Fruit fly (Drosophila melanogaster) whole organism, pupa: ENCODE results near the gene Prosalpha6.
A peak's percentile ranks its signal among the peaks of the same experiment; 100 is the strongest.

ENCODE experiments used
- CG10348 ChIP-seq: fragments of 200-800 bp; sonication (Bioruptor generic); IDR thresholded peaks from 2 replicates; pipeline ENCODE4 v1.3.6; 2022; ENCODE audit warnings: missing biosample characterization, missing genetic modification characterization
- CG12605 ChIP-seq: fragments of 200-800 bp; sonication (Bioruptor generic); IDR thresholded peaks from 2 replicates; pipeline ENCODE4 v1.3.6; 2022; ENCODE audit warnings: missing biosample characterization, missing genetic modification characterization
- CG13204 ChIP-seq: fragments of 200-800 bp; sonication (Bioruptor generic); optimal IDR thresholded peaks from 2 replicates; lab custom pipeline; 2018; ENCODE audit warnings: missing biosample characterization, mild to moderate bottlenecking, missing genetic modification characterization, moderate library complexity
- CG14655 ChIP-seq: fragments of 200-800 bp; sonication (Bioruptor generic); optimal IDR thresholded peaks from 3 replicates; lab custom pipeline; 2017; ENCODE audit warnings: mild to moderate bottlenecking, missing biosample characterization, missing genetic modification reagents, missing genetic modification characterization
- CG15710 ChIP-seq: fragments of 200-800 bp; sonication (Bioruptor generic); optimal IDR thresholded peaks from 2 replicates; lab custom pipeline; 2018; ENCODE audit warnings: missing biosample characterization, mild to moderate bottlenecking, missing genetic modification characterization, moderate library complexity
- CG17806 ChIP-seq: fragments of 200-800 bp; sonication (Bioruptor generic); optimal IDR thresholded peaks from 2 replicates; lab custom pipeline; 2018; ENCODE audit warnings: missing biosample characterization, mild to moderate bottlenecking, missing genetic modification characterization, moderate library complexity
- CG32121 ChIP-seq: fragments of 200-800 bp; sonication (Bioruptor generic); IDR thresholded peaks from 2 replicates; pipeline ENCODE4 v1.3.6; 2022; ENCODE audit warnings: missing biosample characterization, missing genetic modification characterization
- CG34367 ChIP-seq: fragments of 200-800 bp; sonication (Bioruptor generic); optimal IDR thresholded peaks from 2 replicates; lab custom pipeline; 2018; ENCODE audit warnings: missing biosample characterization, mild to moderate bottlenecking, missing genetic modification characterization
- CG4496 ChIP-seq: fragments of 200-800 bp; sonication (Bioruptor generic); IDR thresholded peaks from 3 replicates; pipeline ENCODE4 v1.3.6; 2022; ENCODE audit warnings: missing biosample characterization, missing genetic modification characterization
- CG8159 ChIP-seq: fragments of 200-800 bp; sonication (Bioruptor generic); optimal IDR thresholded peaks from 3 replicates; lab custom pipeline; 2018; ENCODE audit warnings: missing biosample characterization, mild to moderate bottlenecking, missing genetic modification characterization, moderate library complexity
- CG8301 ChIP-seq: fragments of 200-800 bp; sonication (Bioruptor generic); optimal IDR thresholded peaks from 2 replicates; lab custom pipeline; 2018; ENCODE audit warnings: missing biosample characterization, mild to moderate bottlenecking, missing genetic modification characterization
- CG9948 ChIP-seq: fragments of 200-800 bp; sonication (Bioruptor generic); optimal IDR thresholded peaks from 2 replicates; lab custom pipeline; 2018; ENCODE audit warnings: missing biosample characterization, mild to moderate bottlenecking, missing genetic modification characterization, moderate library complexity
- D1 ChIP-seq: fragments of 200-800 bp; sonication (Bioruptor generic); optimal IDR thresholded peaks from 2 replicates; lab custom pipeline; 2018; ENCODE audit warnings: missing biosample characterization, mild to moderate bottlenecking, missing genetic modification characterization, moderate library complexity
- EcR ChIP-seq: fragments of 200-800 bp; sonication (Bioruptor generic); optimal IDR thresholded peaks from 3 replicates; lab custom pipeline; 2019; ENCODE audit warnings: missing biosample characterization, missing genetic modification characterization, mild to moderate bottlenecking, moderate library complexity, missing genetic modification reagents
- Ets98B ChIP-seq: fragments of 200-800 bp; sonication (Bioruptor generic); IDR thresholded peaks from 2 replicates; pipeline ENCODE4 v1.3.6; 2022; ENCODE audit warnings: missing biosample characterization, missing genetic modification characterization
- Pif1A ChIP-seq: fragments of 200-800 bp; sonication (Bioruptor generic); optimal IDR thresholded peaks from 3 replicates; lab custom pipeline; 2016; ENCODE audit warnings: missing biosample characterization, missing genetic modification characterization
- Pif1B ChIP-seq: fragments of 200-800 bp; sonication (Bioruptor generic); optimal IDR thresholded peaks from 3 replicates; lab custom pipeline; 2016; ENCODE audit warnings: missing biosample characterization, missing genetic modification characterization
- Snoo ChIP-seq: fragments of 200-800 bp; sonication (Bioruptor generic); optimal IDR thresholded peaks from 3 replicates; lab custom pipeline; 2017; ENCODE audit warnings: missing biosample characterization, mild to moderate bottlenecking, missing genetic modification characterization, inconsistent platforms
- fd96Ca ChIP-seq: fragments of 200-800 bp; sonication (Bioruptor generic); IDR thresholded peaks from 3 replicates; pipeline ENCODE4 v1.3.6; 2022; ENCODE audit warnings: missing biosample characterization, missing genetic modification characterization
- gl ChIP-seq: fragments of 200-800 bp; sonication (Bioruptor generic); optimal IDR thresholded peaks from 2 replicates; lab custom pipeline; 2018; ENCODE audit warnings: missing biosample characterization, mild to moderate bottlenecking, missing genetic modification characterization
- rn ChIP-seq: fragments of 200-800 bp; sonication (Bioruptor generic); IDR thresholded peaks from 2 replicates; pipeline ENCODE4 v1.3.6; 2022; ENCODE audit warnings: missing biosample characterization, missing genetic modification characterization

Prosalpha6 gene

DNA sequence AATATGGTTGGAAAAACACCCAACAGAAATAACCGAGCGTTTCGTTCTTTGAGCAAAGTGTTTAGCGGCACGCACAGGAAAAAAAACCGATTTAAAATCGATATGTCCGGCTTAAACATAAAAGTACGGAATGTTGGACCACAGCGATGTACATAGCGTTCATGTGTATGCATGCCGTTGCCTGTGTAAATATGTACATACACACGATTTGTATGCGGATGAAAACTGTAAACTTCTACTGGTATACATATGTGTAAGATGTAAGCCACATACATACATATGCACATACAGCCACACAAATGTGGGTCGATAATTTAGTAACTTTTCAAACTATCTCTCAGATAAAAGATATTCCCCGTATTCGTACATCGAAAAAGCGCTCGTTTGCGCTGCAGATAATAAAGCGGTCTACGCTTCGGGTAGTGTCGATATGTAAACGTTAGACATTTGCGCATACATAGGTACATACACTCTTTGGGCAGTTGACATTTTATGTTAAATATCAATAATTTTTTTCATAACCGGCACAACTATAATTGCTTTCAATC, 28.6 kb downstream of the Prosalpha6 start:
- TF ChIP-seq CG32121 (no peak), CG15710 (tag; lab: Kevin White, UChicago) (no peak), EcR (no peak), CG17806 (tag; lab: Kevin White, UChicago) (no peak)

DNA sequence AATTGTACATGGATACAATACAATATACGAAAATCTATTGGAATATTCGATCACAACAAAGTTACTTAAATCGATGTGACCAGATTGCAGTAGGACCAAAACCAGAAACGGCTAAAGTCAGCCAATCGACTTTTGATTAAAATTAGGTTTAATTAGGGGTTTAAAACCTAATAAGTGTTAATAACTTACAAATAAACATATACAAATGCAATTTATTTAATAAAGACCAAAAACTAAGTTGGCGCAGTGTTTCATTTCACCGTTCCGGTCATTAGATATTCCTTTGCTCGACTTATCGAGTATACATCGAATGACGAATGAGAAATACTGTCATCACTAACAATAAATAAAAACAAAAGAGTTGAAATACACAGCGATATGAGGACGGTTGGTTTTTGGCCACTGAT, 29.3 kb downstream of the Prosalpha6 start, which contains the start of the genes bsk and CG31717:
Gene bsk, minus strand, starts transcription at position 61 of the 407 bp plus-strand sequence.
Gene CG31717, plus strand, starts transcription at position 297 of the 407 bp plus-strand sequence.
- TF ChIP-seq CG15710 (tag; lab: Kevin White, UChicago) = no peak
- no peak for TF ChIP-seq CG12605
- no peak for TF ChIP-seq CG32121
- TF ChIP-seq CG9948 (tag; lab: Kevin White, UChicago) = no peak
- TF ChIP-seq CG8159 = no peak
- peak; percentile 43 for TF ChIP-seq EcR

DNA sequence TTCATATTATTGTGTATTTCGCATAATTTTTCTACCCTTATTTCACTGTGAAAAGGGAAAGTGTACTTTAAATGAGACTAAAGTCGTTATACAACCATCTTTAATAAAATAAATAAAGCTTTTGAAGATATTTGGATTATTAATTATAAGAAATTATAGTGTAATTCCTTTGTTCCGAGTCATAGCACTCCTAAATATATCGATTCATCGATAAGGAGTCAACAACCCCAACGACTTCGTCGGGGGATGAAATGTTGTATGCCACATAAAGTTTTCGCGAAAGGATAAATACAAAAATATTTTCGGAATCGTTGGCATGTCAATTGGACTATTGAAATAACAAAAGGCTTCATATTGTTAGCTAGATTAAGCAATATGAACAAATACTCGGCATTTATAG, 30.4 kb downstream of the Prosalpha6 start, which contains the start of gene Ror:
Gene Ror, plus strand, starts transcription at position 252 of the 400 bp plus-strand sequence.
- no peak for TF ChIP-seq CG32121
- TF ChIP-seq EcR = peak; percentile 69
- no peak for TF ChIP-seq CG12605
- TF ChIP-seq rn (GFP tag; lab: Robert Waterston, UW) = no peak
- no peak for TF ChIP-seq CG10348 (GFP tag; lab: Robert Waterston, UW)
- no peak for TF ChIP-seq Pif1A (GFP tag; lab: Kevin White, UChicago)
- TF ChIP-seq CG14655 (GFP tag; lab: Kevin White, UChicago) = no peak

DNA sequence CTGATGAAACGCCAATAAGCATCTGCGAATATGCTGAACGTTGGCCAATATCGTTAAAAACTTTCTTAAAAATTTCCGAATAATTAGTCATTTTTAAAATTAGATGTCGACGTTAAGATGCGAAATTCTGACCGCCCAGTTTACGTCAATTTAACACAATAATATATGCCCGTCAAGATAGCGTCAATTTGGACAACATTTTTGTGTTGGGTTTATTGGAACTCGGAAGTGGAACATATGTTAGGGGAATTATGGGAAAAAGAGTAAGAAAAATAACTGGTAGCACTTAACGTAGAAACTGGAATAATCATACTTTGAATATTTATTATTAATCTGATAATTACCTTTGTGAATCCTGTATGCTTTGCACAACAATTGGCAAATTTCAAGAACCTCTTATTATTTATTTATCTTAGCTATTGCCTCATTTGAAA, 34.6 kb downstream of the Prosalpha6 start, which contains the start of gene CG5676:
Gene CG5676, minus strand, starts transcription at position 167 of the 434 bp plus-strand sequence.
- TF ChIP-seq Ets98B (GFP tag; lab: Robert Waterston, UW) (no peak), CG32121 (no peak), Pif1A (GFP tag; lab: Kevin White, UChicago) (no peak), D1 (tag; lab: Kevin White, UChicago) (peak; percentile 67), CG17806 (tag; lab: Kevin White, UChicago) (no peak)

DNA sequence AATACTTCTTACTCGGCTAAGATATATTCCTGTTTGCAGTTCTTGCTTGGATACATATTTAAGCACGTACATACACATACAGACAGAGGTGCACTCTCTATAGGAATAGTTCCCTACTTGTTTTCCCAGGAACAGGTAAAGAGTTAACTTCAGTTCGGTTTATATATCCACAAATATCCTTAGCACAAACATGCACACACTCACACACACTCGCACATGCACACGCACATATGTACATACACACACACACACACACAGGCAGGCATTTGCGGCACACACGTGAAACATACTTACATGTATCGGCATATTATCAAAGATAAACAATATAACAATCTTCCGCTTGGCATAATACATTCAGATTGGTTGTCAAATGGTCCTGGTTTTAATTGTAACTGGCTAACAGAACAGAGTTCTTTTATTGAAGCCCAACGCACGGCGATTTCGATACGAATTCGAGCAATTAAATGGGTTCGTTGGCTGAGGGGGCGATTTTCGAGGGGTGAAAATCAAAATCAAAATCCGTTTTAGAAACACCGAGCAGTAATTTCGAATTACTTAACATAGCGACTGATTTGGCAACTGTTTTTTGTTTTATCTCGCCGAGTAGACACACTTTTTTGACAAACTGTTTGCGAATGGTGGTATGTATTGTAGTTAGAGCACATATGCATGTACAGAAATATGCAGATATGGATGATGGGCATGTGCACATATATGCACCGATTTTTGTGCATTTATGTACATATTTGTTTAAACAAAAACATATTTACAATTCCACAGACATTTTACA, 39.0 kb downstream of the Prosalpha6 start:
- TF ChIP-seq CG12605 = no peak
- TF ChIP-seq D1 (tag; lab: Kevin White, UChicago) = no peak
- TF ChIP-seq Pif1B (GFP tag; lab: Kevin White, UChicago) = no peak
- no peak for TF ChIP-seq CG13204 (GFP tag; lab: Kevin White, UChicago)
- no peak for TF ChIP-seq CG9948 (tag; lab: Kevin White, UChicago)
- TF ChIP-seq gl (tag; lab: Kevin White, UChicago) = no peak
- TF ChIP-seq CG8301 (tag; lab: Kevin White, UChicago) = no peak
- TF ChIP-seq CG4496 (GFP tag; lab: Robert Waterston, UW) = no peak; the same call in 2 of the 3 replicates
- TF ChIP-seq rn (GFP tag; lab: Robert Waterston, UW) = no peak
- no peak for TF ChIP-seq EcR
- TF ChIP-seq Pif1A (GFP tag; lab: Kevin White, UChicago) = no peak
- TF ChIP-seq CG15710 (tag; lab: Kevin White, UChicago) = no peak
- no peak for TF ChIP-seq CG8159
- TF ChIP-seq CG32121 = no peak
- TF ChIP-seq, all 21 proteins: peak for 0

DNA sequence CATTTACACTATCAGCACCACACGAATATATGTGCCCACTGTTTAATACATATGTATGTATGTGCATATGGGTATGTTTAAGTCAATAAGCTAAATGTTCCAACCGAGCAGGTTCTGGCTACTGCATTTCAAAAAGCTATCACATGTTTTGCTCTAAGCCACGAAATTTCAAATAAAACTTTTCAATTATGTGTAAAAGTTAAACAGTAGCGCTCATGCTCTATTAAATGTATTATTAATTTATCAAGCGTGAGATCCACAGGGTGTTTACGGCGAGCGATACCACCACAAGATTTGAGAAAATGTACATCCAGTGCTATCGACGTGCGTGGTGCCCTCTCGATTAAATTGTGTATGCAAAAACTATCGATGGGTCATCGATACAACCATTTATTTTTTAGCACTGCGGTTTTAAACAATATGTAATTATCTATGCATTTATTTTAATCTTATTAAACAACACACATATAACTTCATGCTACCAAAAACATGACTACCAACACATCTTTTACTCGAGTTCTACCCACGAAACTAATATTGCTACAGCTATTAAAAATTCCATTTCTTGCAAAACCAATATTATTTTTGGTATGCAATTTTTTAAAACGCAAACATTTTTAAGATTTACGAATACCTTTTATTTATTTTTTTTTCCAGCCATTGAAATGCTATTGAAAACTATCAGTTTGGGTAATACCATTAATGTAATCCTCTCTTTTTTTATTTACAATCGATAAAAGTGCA, 39.8 kb downstream of the Prosalpha6 start, which contains the start of gene Pten:
Gene Pten, minus strand, starts transcription at position 300 of the 744 bp plus-strand sequence.
- TF ChIP-seq CG17806 (tag; lab: Kevin White, UChicago) (peak; percentile 49), CG34367 (no peak), Pif1B (GFP tag; lab: Kevin White, UChicago) (peak; percentile 14), gl (tag; lab: Kevin White, UChicago) (no peak), D1 (tag; lab: Kevin White, UChicago) (no peak), Pif1A (GFP tag; lab: Kevin White, UChicago) (peak; percentile 53), rn (GFP tag; lab: Robert Waterston, UW) (no peak), CG10348 (GFP tag; lab: Robert Waterston, UW) (no peak), Ets98B (GFP tag; lab: Robert Waterston, UW) (no peak; the same call in 1 of the 2 replicates), CG12605 (peak; percentile 74; the same call in 1 of the 2 replicates), Snoo (tag; lab: Kevin White, UChicago) (peak; percentile 16), EcR (no peak), fd96Ca (GFP tag; lab: Robert Waterston, UW) (no peak), CG15710 (tag; lab: Kevin White, UChicago) (peak; percentile 23), CG9948 (tag; lab: Kevin White, UChicago) (peak; percentile 55), CG8301 (tag; lab: Kevin White, UChicago) (peak; percentile 60), CG32121 (peak; percentile 64), CG4496 (GFP tag; lab: Robert Waterston, UW) (no peak), CG13204 (GFP tag; lab: Kevin White, UChicago) (no peak), CG14655 (GFP tag; lab: Kevin White, UChicago) (no peak)
- TF ChIP-seq, all 21 proteins: peak for 9
